Fruit fly (Drosophila melanogaster): ENCODE data around the gene Cyp4d8.

Cyp4d8 gene

DNA sequence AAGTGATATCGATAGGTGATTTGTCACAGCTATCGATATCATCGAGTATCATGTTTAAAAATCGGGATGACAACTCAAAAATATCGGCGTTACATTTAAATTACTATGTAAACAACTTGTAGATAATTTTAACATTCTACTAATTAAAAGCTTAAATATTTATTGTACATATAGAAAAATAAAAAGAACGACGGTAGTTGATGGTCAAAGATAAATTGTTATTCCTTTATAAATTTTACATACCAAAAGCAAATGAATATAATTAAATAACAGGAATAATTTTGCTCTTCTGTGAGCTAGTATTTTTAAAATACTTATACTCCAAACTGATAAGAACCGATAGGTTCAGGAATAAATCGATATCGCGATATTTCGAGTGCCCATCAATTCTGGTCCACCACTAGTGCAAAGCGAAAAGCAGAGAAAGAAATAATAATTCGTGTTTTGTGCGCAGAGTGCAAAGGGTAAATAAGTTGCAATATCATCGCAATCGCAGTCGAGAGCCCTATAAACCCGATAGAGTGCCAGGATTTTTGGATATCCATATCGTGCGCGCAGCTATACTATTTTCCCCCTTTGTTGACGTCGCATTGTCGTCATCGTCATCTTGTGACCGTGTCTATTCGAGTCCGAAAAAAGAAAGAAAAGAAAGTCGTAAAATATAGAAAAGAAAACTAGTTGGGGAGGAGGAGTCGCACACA lies 32.5 kb upstream of the Cyp4d8 start, which contains the start of gene lqf:
lqf (plus strand) TSS at position 401 of the 701 bp plus-strand sequence.
- no peak for TF ChIP-seq CG1647 (GFP tag; optimal IDR thresholded peaks at IDR 0.05)
- no peak for TF ChIP-seq run (tag; optimal IDR thresholded peaks at IDR 0.05)
- TF ChIP-seq vvl (GFP tag; IDR thresholded peaks at IDR 0.05): peak; percentile 12; the same call in 1 of the 2 replicates
- no peak for TF ChIP-seq CG7928 (GFP tag; optimal IDR thresholded peaks at IDR 0.05)
- TF ChIP-seq CG14860 (GFP tag; IDR thresholded peaks at IDR 0.05; ENCODE audit: partially characterized antibody): peak; percentile 90
- TF ChIP-seq CG9797 (GFP tag; optimal IDR thresholded peaks at IDR 0.05): peak; percentile 31
- peak; percentile 92 for TF ChIP-seq Scr (GFP tag; IDR thresholded peaks at IDR 0.05; ENCODE audit: partially characterized antibody)
- TF ChIP-seq CG16813 (GFP tag; IDR thresholded peaks at IDR 0.05; ENCODE audit: partially characterized antibody): peak; percentile 93
- TF ChIP-seq CG14710 (tag; optimal IDR thresholded peaks at IDR 0.05): peak; percentile 72
- TF ChIP-seq sna (GFP tag; IDR thresholded peaks at IDR 0.05; ENCODE audit: partially characterized antibody): peak; percentile 83
- TF ChIP-seq trh (GFP tag; optimal IDR thresholded peaks at IDR 0.05): no peak
- peak; percentile 5 for TF ChIP-seq CG18619 (GFP tag; optimal IDR thresholded peaks at IDR 0.05)
- peak; percentile 38 for TF ChIP-seq CG13424 (tag; optimal IDR thresholded peaks at IDR 0.05)
- no peak for TF ChIP-seq emc (GFP tag; optimal IDR thresholded peaks at IDR 0.05)
- peak; percentile 77 for TF ChIP-seq Dp (GFP tag; optimal IDR thresholded peaks at IDR 0.05)
- peak; percentile 85 for TF ChIP-seq Sry-δ (GFP tag; optimal IDR thresholded peaks at IDR 0.05)
- no peak for TF ChIP-seq shn (GFP tag; optimal IDR thresholded peaks at IDR 0.05)
- TF ChIP-seq nom (GFP tag; optimal IDR thresholded peaks at IDR 0.05): peak; percentile 7
- no peak for TF ChIP-seq vfl (GFP tag; optimal IDR thresholded peaks at IDR 0.05)
- TF ChIP-seq CG32532 (GFP tag; IDR thresholded peaks at IDR 0.05): peak; percentile 30
- no peak for TF ChIP-seq pita (GFP tag; optimal IDR thresholded peaks at IDR 0.05)
- TF ChIP-seq zen (tag; optimal IDR thresholded peaks at IDR 0.05): peak; percentile 15
- TF ChIP-seq CoRest (tag; optimal IDR thresholded peaks at IDR 0.05): peak; percentile 53
- TF ChIP-seq bbx (GFP tag; IDR thresholded peaks at IDR 0.05; ENCODE audit: partially characterized antibody): peak; percentile 82
- peak; percentile 33 for TF ChIP-seq sug (tag; optimal IDR thresholded peaks at IDR 0.05)
- TF ChIP-seq phol (tag; optimal IDR thresholded peaks at IDR 0.05): peak; percentile 51
- TF ChIP-seq row (GFP tag; IDR thresholded peaks at IDR 0.05): peak; percentile 61
- peak; percentile 1 for TF ChIP-seq CG7839 (tag; optimal IDR thresholded peaks at IDR 0.05)
- TF ChIP-seq CTCF (GFP tag; optimal IDR thresholded peaks at IDR 0.05): peak; percentile 38
- peak; percentile 75 for TF ChIP-seq CG15514 (GFP tag; optimal IDR thresholded peaks at IDR 0.05)
- no peak for TF ChIP-seq Hsf (GFP tag; optimal IDR thresholded peaks at IDR 0.05)
- TF ChIP-seq ftz-f1 (GFP tag; optimal IDR thresholded peaks at IDR 0.05): no peak
- TF ChIP-seq CG12659 (GFP tag; optimal IDR thresholded peaks at IDR 0.05): peak; percentile 46
- peak; percentile 77 for TF ChIP-seq Doc3 (GFP tag; IDR thresholded peaks at IDR 0.05; ENCODE audit: partially characterized antibody)
- TF ChIP-seq tio (GFP tag; optimal IDR thresholded peaks at IDR 0.05): peak; percentile 1
- no peak for TF ChIP-seq CG8944 (GFP tag; optimal IDR thresholded peaks at IDR 0.05)
- peak; percentile 30 for TF ChIP-seq YL-1 (GFP tag; optimal IDR thresholded peaks at IDR 0.05)
- TF ChIP-seq onecut (GFP tag; IDR thresholded peaks at IDR 0.05): no peak
- TF ChIP-seq hb (GFP tag; IDR thresholded peaks at IDR 0.05; ENCODE audit: partially characterized antibody): peak; percentile 91
- TF ChIP-seq CG2678 (tag; optimal IDR thresholded peaks at IDR 0.05): peak; percentile 34
- peak; percentile 71 for TF ChIP-seq hbn (GFP tag; IDR thresholded peaks at IDR 0.05; ENCODE audit: partially characterized antibody)
- TF ChIP-seq CG4328 (GFP tag; optimal IDR thresholded peaks at IDR 0.05): no peak
- TF ChIP-seq CG7556 (GFP tag; optimal IDR thresholded peaks at IDR 0.05): peak; percentile 30
- peak; percentile 34 for TF ChIP-seq CG15696 (tag; optimal IDR thresholded peaks at IDR 0.05)
- TF ChIP-seq CG43689 (GFP tag; IDR thresholded peaks at IDR 0.05): no peak
- TF ChIP-seq Dref (GFP tag; IDR thresholded peaks at IDR 0.05): peak; percentile 79
- TF ChIP-seq CG31441 (GFP tag; IDR thresholded peaks at IDR 0.05): peak; percentile 29; the same call in 1 of the 2 replicates
- peak; percentile 11 for TF ChIP-seq NfI (GFP tag; optimal IDR thresholded peaks at IDR 0.05)
